Worm (Caenorhabditis elegans): ENCODE results near the gene F14H8.8.

Gene F14H8.8

ce11 chrV:15028896-15029519 is at the start of gene F14H8.8:
TSS of gene F14H8.8 (plus strand) at chrV:15029469.
- no peak for TF ChIP-seq ztf-11 (tag; optimal IDR thresholded peaks at IDR 0.05)
- no peak for TF ChIP-seq elt-1 (tag; optimal IDR thresholded peaks at IDR 0.05; ENCODE audit: borderline replicate concordance, insufficient read depth)
- no peak for TF ChIP-seq elt-3 (tag; optimal IDR thresholded peaks at IDR 0.05)
- no peak for TF ChIP-seq mls-2 (tag; optimal IDR thresholded peaks at IDR 0.05)
- peak; percentile 36 for TF ChIP-seq ceh-39 (tag; optimal IDR thresholded peaks at IDR 0.05)
- peak; percentile 61 for TF ChIP-seq drap-1 (GFP tag; optimal IDR thresholded peaks at IDR 0.05)
- TF ChIP-seq pha-4 (tag; optimal IDR thresholded peaks at IDR 0.05), result no peak
- TF ChIP-seq ceh-43 (GFP tag; optimal IDR thresholded peaks at IDR 0.05), result peak; percentile 35
- TF ChIP-seq unc-62 (GFP tag; optimal IDR thresholded peaks at IDR 0.05), result no peak
- no peak for TF ChIP-seq ces-1 (GFP tag; optimal IDR thresholded peaks at IDR 0.05)
- TF ChIP-seq nhr-2 (tag; optimal IDR thresholded peaks at IDR 0.05), result peak; percentile 2
- peak; percentile 28 for TF ChIP-seq mep-1 (tag; optimal IDR thresholded peaks at IDR 0.05)
- TF ChIP-seq cnd-1 (tag; optimal IDR thresholded peaks at IDR 0.05), result no peak

ce11 chrV:14979937-14980336 is 49.3 kb upstream of the F14H8.8 start, which contains the start of gene xbx-1:
TSS of gene xbx-1 (plus strand) at chrV:14980237.
- TF ChIP-seq lin-13 (tag; optimal IDR thresholded peaks at IDR 0.05) (no peak), nhr-76 (tag; optimal IDR thresholded peaks at IDR 0.05) (no peak), nhr-12 (tag; optimal IDR thresholded peaks at IDR 0.05) (no peak), mab-5 (tag; optimal IDR thresholded peaks at IDR 0.05) (no peak), sptf-1 (tag; optimal IDR thresholded peaks at IDR 0.05) (no peak), ham-2 (GFP tag; optimal IDR thresholded peaks at IDR 0.05) (no peak), sem-2 (GFP tag; optimal IDR thresholded peaks at IDR 0.05) (no peak)

- TF ChIP-seq ceh-83 (GFP tag; optimal IDR thresholded peaks at IDR 0.05), result no peak
- no peak for TF ChIP-seq ces-1 (GFP tag; optimal IDR thresholded peaks at IDR 0.05)
- TF ChIP-seq ceh-43 (GFP tag; optimal IDR thresholded peaks at IDR 0.05), result no peak
- TF ChIP-seq cnd-1 (tag; optimal IDR thresholded peaks at IDR 0.05), result no peak
- TF ChIP-seq blmp-1 (tag; optimal IDR thresholded peaks at IDR 0.05), result no peak
- no peak for TF ChIP-seq elt-1 (tag; optimal IDR thresholded peaks at IDR 0.05; ENCODE audit: borderline replicate concordance, insufficient read depth)
- TF ChIP-seq unc-39 (tag; optimal IDR thresholded peaks at IDR 0.05), result no peak
- no peak for TF ChIP-seq unc-62 (GFP tag; optimal IDR thresholded peaks at IDR 0.05)
- no peak for TF ChIP-seq nhr-12 (tag; optimal IDR thresholded peaks at IDR 0.05)
- TF ChIP-seq mls-2 (tag; optimal IDR thresholded peaks at IDR 0.05), result no peak
- TF ChIP-seq pha-4 (tag; optimal IDR thresholded peaks at IDR 0.05), result no peak
- no peak for TF ChIP-seq ceh-39 (tag; optimal IDR thresholded peaks at IDR 0.05)
- TF ChIP-seq drap-1 (GFP tag; optimal IDR thresholded peaks at IDR 0.05), result no peak
These were observed 44.7 kb upstream of the F14H8.8 start, which contains the start of gene F02D8.4 for ce11 chrV:14984593-14984992. TSS of gene F02D8.4 (plus strand) at chrV:14984893.

- peak; percentile 28 for TF ChIP-seq mep-1 (tag; optimal IDR thresholded peaks at IDR 0.05)
- TF ChIP-seq lsy-2 (tag; optimal IDR thresholded peaks at IDR 0.05), result peak; percentile 11
- TF ChIP-seq lin-32 (GFP tag; optimal IDR thresholded peaks at IDR 0.05), result no peak
These were observed 38.4 kb upstream of the F14H8.8 start, which contains the start of the genes cdt-2 and T01C3.2 for ce11 chrV:14990843-14991242. TSS of gene cdt-2 (minus strand) at chrV:14991126. TSS of gene T01C3.2 (plus strand) at chrV:14991168.

ce11 chrV:14991489-14991888 is 37.8 kb upstream of the F14H8.8 start:
- TF ChIP-seq mep-1 (tag; optimal IDR thresholded peaks at IDR 0.05), result no peak
- no peak for TF ChIP-seq lin-32 (GFP tag; optimal IDR thresholded peaks at IDR 0.05)
- no peak for TF ChIP-seq pha-4 (tag; optimal IDR thresholded peaks at IDR 0.05)
- no peak for TF ChIP-seq ceh-43 (GFP tag; optimal IDR thresholded peaks at IDR 0.05)
- TF ChIP-seq lsy-2 (tag; optimal IDR thresholded peaks at IDR 0.05), result no peak
- no peak for TF ChIP-seq lin-13 (tag; optimal IDR thresholded peaks at IDR 0.05)
- no peak for TF ChIP-seq sptf-1 (tag; optimal IDR thresholded peaks at IDR 0.05)
- TF ChIP-seq elt-3 (tag; optimal IDR thresholded peaks at IDR 0.05), result no peak
- TF ChIP-seq unc-62 (GFP tag; optimal IDR thresholded peaks at IDR 0.05), result no peak
- no peak for TF ChIP-seq flh-1 (GFP tag; optimal IDR thresholded peaks at IDR 0.05)
- TF ChIP-seq sem-2 (GFP tag; optimal IDR thresholded peaks at IDR 0.05), result no peak
- no peak for TF ChIP-seq nhr-2 (tag; optimal IDR thresholded peaks at IDR 0.05)
- no peak for TF ChIP-seq ceh-39 (tag; optimal IDR thresholded peaks at IDR 0.05)
- TF ChIP-seq hlh-1 (tag; optimal IDR thresholded peaks at IDR 0.05), result no peak
- TF ChIP-seq mls-2 (tag; optimal IDR thresholded peaks at IDR 0.05), result no peak
- no peak for TF ChIP-seq nhr-12 (tag; optimal IDR thresholded peaks at IDR 0.05)
- TF ChIP-seq M03D4.4 (tag; optimal IDR thresholded peaks at IDR 0.05), result no peak
- no peak for TF ChIP-seq unc-39 (tag; optimal IDR thresholded peaks at IDR 0.05)
- no peak for TF ChIP-seq nhr-76 (tag; optimal IDR thresholded peaks at IDR 0.05)
- no peak for TF ChIP-seq drap-1 (GFP tag; optimal IDR thresholded peaks at IDR 0.05)

Data from whole organism, mixed stage, embryonic.